Fruit fly (Drosophila melanogaster) whole organism, embryonic: ENCODE data around the gene Sfp65A.

ENCODE experiments used
- Antp ChIP-seq: fragments of 200-800 bp; sonication (Bioruptor generic); optimal IDR thresholded peaks from 3 replicates; lab custom pipeline; 2016; ENCODE audit warnings: missing biosample characterization, missing genetic modification characterization
- Blimp-1 ChIP-seq: fragments of 200-800 bp; sonication (Bioruptor generic); optimal IDR thresholded peaks from 3 replicates; lab custom pipeline; 2018; ENCODE audit warnings: missing biosample characterization, missing genetic modification characterization, mild to moderate bottlenecking, moderate library complexity, missing genetic modification reagents
- CG10979 ChIP-seq: fragments of 200-800 bp; sonication (Bioruptor generic); optimal IDR thresholded peaks from 2 replicates; lab custom pipeline; 2018; ENCODE audit warnings: missing biosample characterization, mild to moderate bottlenecking, missing genetic modification characterization, moderate library complexity
- CG11723 ChIP-seq: fragments of 200-800 bp; sonication (Bioruptor generic); optimal IDR thresholded peaks from 2 replicates; lab custom pipeline; 2017; ENCODE audit warnings: missing biosample characterization, mild to moderate bottlenecking, missing genetic modification characterization
- CG12391 ChIP-seq: fragments of 200-800 bp; sonication (Bioruptor generic); optimal IDR thresholded peaks from 3 replicates; lab custom pipeline; 2018; ENCODE audit warnings: missing biosample characterization, mild to moderate bottlenecking, missing genetic modification characterization, moderate library complexity
- CG15514 ChIP-seq: fragments of 200-800 bp; sonication (Bioruptor generic); optimal IDR thresholded peaks from 3 replicates; lab custom pipeline; 2017; ENCODE audit warnings: missing biosample characterization, missing genetic modification characterization, mild to moderate bottlenecking, moderate library complexity, missing genetic modification reagents
- CG1603 ChIP-seq: fragments of 200-800 bp; sonication (Bioruptor generic); optimal IDR thresholded peaks from 2 replicates; lab custom pipeline; 2019; ENCODE audit warnings: missing biosample characterization, mild to moderate bottlenecking, missing genetic modification characterization, moderate library complexity
- CG17186 ChIP-seq: fragments of 200-800 bp; sonication (Bioruptor generic); optimal IDR thresholded peaks from 3 replicates; lab custom pipeline; 2017; ENCODE audit warnings: missing biosample characterization, missing genetic modification reagents, missing genetic modification characterization
- CG17829 ChIP-seq: fragments of 200-800 bp; optimal IDR thresholded peaks from 2 replicates; lab custom pipeline; 2019; ENCODE audit warnings: missing biosample characterization, mild to moderate bottlenecking, missing genetic modification characterization, moderate library complexity
- CG18262 ChIP-seq: fragments of 200-800 bp; optimal IDR thresholded peaks from 3 replicates; lab custom pipeline; 2019; ENCODE audit warnings: missing biosample characterization, mild to moderate bottlenecking, missing genetic modification characterization, moderate library complexity
- CG2712 ChIP-seq: fragments of 200-800 bp; optimal IDR thresholded peaks from 3 replicates; lab custom pipeline; 2019; ENCODE audit warnings: missing biosample characterization, mild to moderate bottlenecking, missing genetic modification characterization, moderate library complexity
- CG30020 ChIP-seq: fragments of 200-800 bp; optimal IDR thresholded peaks from 2 replicates; lab custom pipeline; 2019; ENCODE audit warnings: missing biosample characterization, mild to moderate bottlenecking, missing genetic modification characterization, moderate library complexity
- CG30431 ChIP-seq: fragments of 200-800 bp; sonication (Bioruptor generic); optimal IDR thresholded peaks from 2 replicates; lab custom pipeline; 2017; ENCODE audit warnings: missing biosample characterization, missing genetic modification characterization
- CG31224 ChIP-seq: fragments of 200-800 bp; sonication (Bioruptor generic); IDR thresholded peaks from 2 replicates; pipeline ENCODE4 v1.3.6; 2022; ENCODE audit warnings: missing biosample characterization, missing genetic modification characterization
- CG31365 ChIP-seq: fragments of 200-800 bp; sonication (Bioruptor generic); optimal IDR thresholded peaks from 2 replicates; lab custom pipeline; 2018; ENCODE audit warnings: missing biosample characterization, mild to moderate bottlenecking, missing genetic modification characterization
- CG4404 ChIP-seq: fragments of 200-800 bp; sonication (Bioruptor generic); IDR thresholded peaks from 2 replicates; pipeline ENCODE4 v1.3.6; 2022; ENCODE audit warnings: missing biosample characterization, missing genetic modification characterization
- CG4730 ChIP-seq: fragments of 200-800 bp; sonication (Bioruptor generic); IDR thresholded peaks from 2 replicates; pipeline ENCODE4 v1.3.6; 2022; ENCODE audit warnings: missing biosample characterization, missing genetic modification characterization
- CG7271 ChIP-seq: fragments of 200-800 bp; sonication (Bioruptor generic); optimal IDR thresholded peaks from 2 replicates; lab custom pipeline; 2018; ENCODE audit warnings: missing biosample characterization, mild to moderate bottlenecking, missing genetic modification characterization, moderate library complexity
- CG7963 ChIP-seq: fragments of 200-800 bp; sonication (Bioruptor generic); IDR thresholded peaks from 3 replicates; pipeline ENCODE4 v1.3.6; 2022; ENCODE audit warnings: missing biosample characterization, missing genetic modification characterization; ENCODE audit not compliant: partially characterized antibody
- CG8478 ChIP-seq: fragments of >200 bp; optimal IDR thresholded peaks from 2 replicates; lab custom pipeline; 2018
- CG8944 ChIP-seq: fragments of 200-800 bp; sonication (Bioruptor generic); optimal IDR thresholded peaks from 3 replicates; lab custom pipeline; 2016; ENCODE audit warnings: missing biosample characterization, missing genetic modification characterization
- CG9932 ChIP-seq: fragments of 200-800 bp; sonication (Bioruptor generic); IDR thresholded peaks from 2 replicates; pipeline ENCODE4 v1.3.6; 2022; ENCODE audit warnings: missing biosample characterization, missing genetic modification characterization
- Dek ChIP-seq: fragments of 200-800 bp; sonication (Bioruptor generic); optimal IDR thresholded peaks from 3 replicates; lab custom pipeline; 2019; ENCODE audit warnings: missing biosample characterization, mild to moderate bottlenecking, missing genetic modification characterization, moderate library complexity
- Drgx ChIP-seq: fragments of 200-800 bp; sonication (Bioruptor generic); IDR thresholded peaks from 2 replicates; pipeline ENCODE4 v1.3.6; 2022; ENCODE audit warnings: missing biosample characterization, missing genetic modification characterization
- MESR4 ChIP-seq: fragments of 200-800 bp; sonication (Bioruptor generic); optimal IDR thresholded peaks from 2 replicates; lab custom pipeline; 2018; ENCODE audit warnings: missing biosample characterization, mild to moderate bottlenecking, missing genetic modification characterization, moderate library complexity
- Max ChIP-seq: fragments of 200-800 bp; sonication (Bioruptor generic); optimal IDR thresholded peaks from 2 replicates; lab custom pipeline; 2016; ENCODE audit warnings: missing biosample characterization, mild to moderate bottlenecking, missing genetic modification characterization
- Ssrp ChIP-seq: fragments of 200-800 bp; sonication (Bioruptor generic); optimal IDR thresholded peaks from 2 replicates; lab custom pipeline; 2018; ENCODE audit warnings: missing biosample characterization, mild to moderate bottlenecking, missing genetic modification characterization, moderate library complexity
- Usf ChIP-seq: fragments of 200-800 bp; sonication (Bioruptor generic); optimal IDR thresholded peaks from 2 replicates; lab custom pipeline; 2017; ENCODE audit warnings: missing genotype, missing biosample characterization, missing genetic modification characterization
- Xrp1 ChIP-seq: fragments of 200-800 bp; sonication (Bioruptor generic); IDR thresholded peaks from 2 replicates; pipeline ENCODE4 v1.3.6; 2022; ENCODE audit warnings: missing biosample characterization, missing genetic modification characterization
- ap ChIP-seq: fragments of 200-800 bp; sonication (Bioruptor generic); IDR thresholded peaks from 2 replicates; pipeline ENCODE4 v1.3.6; 2022; ENCODE audit warnings: missing biosample characterization, missing genetic modification characterization
- bsh ChIP-seq, 2 experiments: fragments of 200-800 bp; sonication (Bioruptor generic); optimal IDR thresholded peaks; 2 replicates each; lab custom pipeline; 2017 to 2018; ENCODE audit warnings: mild to moderate bottlenecking in 2 of 2, missing biosample characterization in 2 of 2, missing genetic modification characterization in 2 of 2, moderate library complexity in 1 of 2
- caup ChIP-seq: fragments of 200-800 bp; sonication (Bioruptor generic); optimal IDR thresholded peaks from 3 replicates; lab custom pipeline; 2017; ENCODE audit warnings: missing biosample characterization, mild to moderate bottlenecking, missing genetic modification characterization, moderate library complexity; ENCODE audit not compliant: severe bottlenecking
- dimm ChIP-seq: fragments of 200-800 bp; sonication (Bioruptor generic); IDR thresholded peaks from 2 replicates; pipeline ENCODE4 v1.3.6; 2022; ENCODE audit warnings: missing biosample characterization, missing genetic modification characterization
- dmrt11E ChIP-seq: fragments of 200-800 bp; sonication (Bioruptor generic); optimal IDR thresholded peaks from 3 replicates; lab custom pipeline; 2018; ENCODE audit warnings: missing biosample characterization, mild to moderate bottlenecking, missing genetic modification characterization, moderate library complexity
- fd96Cb ChIP-seq: fragments of 200-800 bp; sonication (Bioruptor generic); optimal IDR thresholded peaks from 2 replicates; lab custom pipeline; 2018; ENCODE audit warnings: missing biosample characterization, mild to moderate bottlenecking, missing genetic modification characterization, moderate library complexity
- gce ChIP-seq: fragments of 200-800 bp; sonication (Bioruptor generic); IDR thresholded peaks from 3 replicates; pipeline ENCODE4 v1.3.6; 2022; ENCODE audit warnings: missing biosample characterization, missing genetic modification characterization
- gem ChIP-seq: fragments of 200-800 bp; sonication (Bioruptor generic); optimal IDR thresholded peaks from 2 replicates; lab custom pipeline; 2019; ENCODE audit warnings: missing biosample characterization, mild to moderate bottlenecking, missing genetic modification characterization, moderate library complexity
- lbe ChIP-seq: fragments of 200-800 bp; sonication (Bioruptor generic); optimal IDR thresholded peaks from 2 replicates; lab custom pipeline; 2016; ENCODE audit warnings: missing biosample characterization, mild to moderate bottlenecking, missing genetic modification characterization
- lmd ChIP-seq: fragments of 200-800 bp; sonication (Bioruptor generic); IDR thresholded peaks from 2 replicates; pipeline ENCODE4 v1.3.6; 2022; ENCODE audit warnings: missing biosample characterization, missing genetic modification characterization
- lola ChIP-seq, 3 experiments: fragments of >200 bp in 2 of 3; fragments of 200-800 bp in 1 of 3; sonication (Bioruptor generic) in 1 of 3; optimal IDR thresholded peaks; 2 replicates each; lab custom pipeline; 2017 to 2019; ENCODE audit warnings: missing biosample characterization in 3 of 3, missing genetic modification characterization in 3 of 3, mild to moderate bottlenecking in 1 of 3, moderate library complexity in 1 of 3
- nerfin-1 ChIP-seq: fragments of 200-800 bp; sonication (Bioruptor generic); optimal IDR thresholded peaks from 3 replicates; lab custom pipeline; 2019; ENCODE audit warnings: missing biosample characterization, mild to moderate bottlenecking, missing genetic modification characterization, moderate library complexity
- nom ChIP-seq: fragments of 200-800 bp; sonication (Bioruptor generic); optimal IDR thresholded peaks from 2 replicates; lab custom pipeline; 2017; ENCODE audit warnings: missing biosample characterization, missing genetic modification characterization, mild to moderate bottlenecking, moderate library complexity, missing genetic modification reagents
- prd ChIP-seq, 3 experiments: fragments of >200 bp in 2 of 3; fragments of 200-800 bp in 1 of 3; sonication (Bioruptor generic) in 1 of 3; optimal IDR thresholded peaks in 2 of 3; IDR thresholded peaks in 1 of 3; 2 replicates in 2 of 3; 3 replicates in 1 of 3; pipeline versions ENCODE4 v1.3.6 to Lab custom; 2017 to 2022; ENCODE audit warnings: missing biosample characterization in 1 of 3, missing genetic modification characterization in 1 of 3
- row ChIP-seq: fragments of 200-800 bp; sonication (Bioruptor generic); IDR thresholded peaks from 3 replicates; pipeline ENCODE4 v1.3.6; 2022; ENCODE audit warnings: missing biosample characterization, missing genetic modification characterization
- sens ChIP-seq: fragments of 200-800 bp; sonication (Bioruptor generic); peaks from one replicate; lab custom pipeline; 2016; ENCODE audit warnings: missing biosample characterization, missing genetic modification characterization
- slp2 ChIP-seq: fragments of 200-800 bp; sonication (Bioruptor generic); optimal IDR thresholded peaks from 2 replicates; lab custom pipeline; 2016; ENCODE audit warnings: missing biosample characterization, missing genetic modification characterization
- unpg ChIP-seq: fragments of 200-800 bp; sonication (Bioruptor generic); optimal IDR thresholded peaks from 3 replicates; lab custom pipeline; 2018; ENCODE audit warnings: missing biosample characterization, mild to moderate bottlenecking, missing genetic modification characterization, moderate library complexity
- vvl ChIP-seq: fragments of 200-800 bp; sonication (Bioruptor generic); IDR thresholded peaks from 2 replicates; pipeline ENCODE4 v1.3.6; 2022; ENCODE audit warnings: missing biosample characterization, missing genetic modification characterization
- zen ChIP-seq: fragments of 200-800 bp; sonication (Bioruptor generic); optimal IDR thresholded peaks from 3 replicates; lab custom pipeline; 2018; ENCODE audit warnings: missing biosample characterization, mild to moderate bottlenecking, missing genetic modification characterization, moderate library complexity
- zfh1 ChIP-seq: fragments of 200-800 bp; sonication (Bioruptor generic); IDR thresholded peaks from 3 replicates; pipeline ENCODE4 v1.3.6; 2022; ENCODE audit warnings: missing biosample characterization, missing genetic modification characterization

The Sfp65A gene

dm6 chr3L:6358501-6358900 is 8.4 kb downstream of the Sfp65A start:
- peak; percentile 43 for TF ChIP-seq dmrt11E (tag; lab: Kevin White, UChicago)
- TF ChIP-seq slp2 (GFP tag; lab: Kevin White, UChicago): no peak
- TF ChIP-seq nom (GFP tag; lab: Kevin White, UChicago): peak; percentile 75
- TF ChIP-seq Drgx (GFP tag; lab: Robert Waterston, UW): peak; percentile 73
- TF ChIP-seq Blimp-1 (GFP tag; lab: Kevin White, UChicago): peak; percentile 12
- 0 out of 2 replicates have a peak, but pooled peaks have one; percentile 21 for TF ChIP-seq vvl
- TF ChIP-seq CG31224 (GFP tag; lab: Robert Waterston, UW): no peak
- TF ChIP-seq fd96Cb: no peak
- no peak for TF ChIP-seq nerfin-1 (tag; lab: Kevin White, UChicago)
- TF ChIP-seq prd (optimal IDR thresholded peaks at IDR 0.05; lab: Kevin White, UChicago): no peak
- TF ChIP-seq prd (GFP tag; IDR thresholded peaks at IDR 0.05; lab: Robert Waterston, UW): 0 out of 3 replicates have a peak, but pooled peaks have one; percentile 4
- TF ChIP-seq Xrp1: peak; percentile 39; the same call in 1 of the 2 replicates
- peak in 1 of 3 experiments; percentile 16 for TF ChIP-seq lola (GFP tag; optimal IDR thresholded peaks at IDR 0.05; lab: Kevin White, UChicago)
- TF ChIP-seq gem (tag; lab: Kevin White, UChicago): peak; percentile 21
- 0 out of 3 replicates have a peak, but pooled peaks have one; percentile 19 for TF ChIP-seq zfh1
- TF ChIP-seq CG17186 (GFP tag; lab: Kevin White, UChicago): no peak
- TF ChIP-seq CG17829 (tag; lab: Kevin White, UChicago): peak; percentile 12
- TF ChIP-seq MESR4 (GFP tag; lab: Kevin White, UChicago): no peak
- TF ChIP-seq CG2712 (tag; lab: Kevin White, UChicago): peak; percentile 14
- peak; percentile 15; the same call in 1 of the 3 replicates for TF ChIP-seq row
- peak; percentile 33 for TF ChIP-seq sens (GFP tag; lab: Kevin White, UChicago)
- no peak for TF ChIP-seq Ssrp (tag; lab: Kevin White, UChicago)
- peak; percentile 28 for TF ChIP-seq lbe (GFP tag; lab: Kevin White, UChicago)
- TF ChIP-seq Max: no peak
- TF ChIP-seq CG10979: peak; percentile 15
- TF ChIP-seq CG18262 (tag; lab: Kevin White, UChicago): peak; percentile 6
- peak; percentile 26; the same call in 1 of the 2 replicates for TF ChIP-seq CG4404
- TF ChIP-seq bsh (GFP tag; optimal IDR thresholded peaks at IDR 0.05; lab: Kevin White, UChicago): peak; percentile 12 to 29
- TF ChIP-seq CG1603 (tag; lab: Kevin White, UChicago): peak; percentile 40

- no peak for TF ChIP-seq Antp
- no peak for TF ChIP-seq CG4730 (GFP tag; lab: Robert Waterston, UW)
- TF ChIP-seq CG7963: no peak
- TF ChIP-seq lmd (GFP tag; lab: Robert Waterston, UW): no peak
- TF ChIP-seq ap (GFP tag; lab: Robert Waterston, UW): no peak
- no peak for TF ChIP-seq CG8944 (GFP tag; lab: Kevin White, UChicago)
- TF ChIP-seq CG12391 (tag; lab: Kevin White, UChicago): no peak
- no peak for TF ChIP-seq CG7271
- TF ChIP-seq caup (GFP tag; lab: Kevin White, UChicago): no peak
- TF ChIP-seq CG8478: no peak
- no peak for TF ChIP-seq CG9932 (GFP tag; lab: Robert Waterston, UW)
- TF ChIP-seq unpg (GFP tag; lab: Kevin White, UChicago): no peak
- TF ChIP-seq gce (GFP tag; lab: Robert Waterston, UW): no peak
- TF ChIP-seq Dek (tag; lab: Kevin White, UChicago): no peak
- TF ChIP-seq CG30020 (tag; lab: Kevin White, UChicago): no peak
- peak; percentile 2 for TF ChIP-seq dmrt11E (tag; lab: Kevin White, UChicago)
- TF ChIP-seq CG31365 (tag; lab: Kevin White, UChicago): no peak
- no peak for TF ChIP-seq Usf
- TF ChIP-seq zen (tag; lab: Kevin White, UChicago): peak; percentile 54
- no peak for TF ChIP-seq CG11723 (GFP tag; lab: Kevin White, UChicago)
- TF ChIP-seq dimm: no peak
- TF ChIP-seq CG30431 (GFP tag; lab: Kevin White, UChicago): no peak
- TF ChIP-seq CG15514: no peak
Measured at dm6 chr3L:6359205-6359604, 9.1 kb downstream of the Sfp65A start.
